Fruit fly (Drosophila melanogaster) whole organism, wandering third instar larva: ENCODE data around the gene CG5199.
A peak's percentile ranks its signal among the peaks of the same experiment; 100 is the strongest.

Experiments
- CG32264 ChIP-seq: fragments of 200-800 bp; sonication (Bioruptor generic); optimal IDR thresholded peaks from 2 replicates; lab custom pipeline; 2016; ENCODE audit warnings: missing biosample characterization, missing genetic modification characterization
- CG9705 ChIP-seq: fragments of 200-800 bp; sonication (Bioruptor generic); optimal IDR thresholded peaks from 2 replicates; lab custom pipeline; 2018; ENCODE audit warnings: missing biosample characterization, mild to moderate bottlenecking, missing genetic modification characterization
- CrebA ChIP-seq: fragments of 200-800 bp; sonication (Bioruptor generic); optimal IDR thresholded peaks from 2 replicates; lab custom pipeline; 2016; ENCODE audit warnings: missing biosample characterization, mild to moderate bottlenecking, missing genetic modification characterization, borderline replicate concordance
- Dfd ChIP-seq: fragments of >200 bp; optimal IDR thresholded peaks from 2 replicates; lab custom pipeline; 2017; ENCODE audit warnings: missing biosample characterization, missing genetic modification characterization
- Dif ChIP-seq: fragments of 200-275, 200-300 bp; sonication (Bioruptor generic); optimal IDR thresholded peaks from 2 replicates; lab custom pipeline; 2018; ENCODE audit warnings: missing biosample characterization, missing genetic modification characterization; ENCODE audit not compliant: partially characterized antibody
- GATAd ChIP-seq: sonication (Bioruptor generic); optimal IDR thresholded peaks from 2 replicates; lab custom pipeline; 2016; ENCODE audit warnings: missing biosample characterization, missing genetic modification characterization
- HLH106 ChIP-seq: fragments of 200-800 bp; optimal IDR thresholded peaks from 3 replicates; lab custom pipeline; 2019; ENCODE audit warnings: missing biosample characterization, mild to moderate bottlenecking, missing genetic modification characterization, moderate library complexity
- Hnf4 ChIP-seq: fragments of 200-800 bp; sonication (Bioruptor generic); optimal IDR thresholded peaks from 2 replicates; lab custom pipeline; 2016; ENCODE audit warnings: missing biosample characterization, mild to moderate bottlenecking, missing genetic modification characterization
- Hr83 ChIP-seq: fragments of 200-300 bp; sonication (Bioruptor generic); optimal IDR thresholded peaks from 2 replicates; lab custom pipeline; 2016; ENCODE audit warnings: missing biosample characterization, mild to moderate bottlenecking, missing genetic modification characterization, moderate library complexity; ENCODE audit not compliant: poor library complexity, severe bottlenecking
- Mio ChIP-seq: sonication (Bioruptor generic); optimal IDR thresholded peaks from 2 replicates; lab custom pipeline; 2016; ENCODE audit warnings: missing biosample characterization, missing genetic modification characterization
- N ChIP-seq: fragments of >200 bp; optimal IDR thresholded peaks from 2 replicates; lab custom pipeline; 2018; ENCODE audit warnings: missing biosample characterization, missing external identifiers, missing genetic modification characterization
- OdsH ChIP-seq: fragments of 200-800 bp; sonication (Bioruptor generic); optimal IDR thresholded peaks from 2 replicates; lab custom pipeline; 2016; ENCODE audit warnings: missing biosample characterization, mild to moderate bottlenecking, missing genetic modification characterization
- Rel ChIP-seq, 2 experiments: fragments of 200-800 bp; sonication (Bioruptor generic) in 1 of 2; optimal IDR thresholded peaks; 2 replicates in 1 of 2; 3 replicates in 1 of 2; lab custom pipeline; 2016 to 2019; ENCODE audit warnings: mild to moderate bottlenecking in 2 of 2, missing biosample characterization in 2 of 2, missing genetic modification characterization in 2 of 2, moderate library complexity in 1 of 2
- Sp1 ChIP-seq: fragments of 200-800 bp; sonication (Bioruptor generic); optimal IDR thresholded peaks from 3 replicates; lab custom pipeline; 2019; ENCODE audit warnings: missing biosample characterization, mild to moderate bottlenecking, missing genetic modification characterization, moderate library complexity
- Vsx2 ChIP-seq: fragments of 200-300, 225-300 bp; sonication (Bioruptor generic); optimal IDR thresholded peaks from 2 replicates; lab custom pipeline; 2018; ENCODE audit warnings: missing biosample characterization, missing genetic modification characterization; ENCODE audit not compliant: partially characterized antibody
- br ChIP-seq: fragments of 200-800 bp; sonication (Bioruptor generic); optimal IDR thresholded peaks from 2 replicates; lab custom pipeline; 2016; ENCODE audit warnings: missing biosample characterization, missing genetic modification characterization
- brk ChIP-seq: fragments of 200-800 bp; sonication (Bioruptor generic); optimal IDR thresholded peaks from 2 replicates; lab custom pipeline; 2016; ENCODE audit warnings: missing biosample characterization, mild to moderate bottlenecking, missing genetic modification characterization
- dl ChIP-seq, 2 experiments: fragments of 175-275, 200-275 bp in 1 of 2; fragments of 200-275 bp in 1 of 2; sonication (Bioruptor generic); optimal IDR thresholded peaks; lab custom pipeline; 2018; ENCODE audit warnings: mild to moderate bottlenecking in 2 of 2, missing biosample characterization in 2 of 2, missing genetic modification characterization in 2 of 2, moderate library complexity in 2 of 2; ENCODE audit not compliant: partially characterized antibody in 2 of 2, insufficient read depth in 1 of 2
- dmrt93B ChIP-seq: fragments of 200-800 bp; sonication (Bioruptor generic); optimal IDR thresholded peaks from 2 replicates; lab custom pipeline; 2018; ENCODE audit warnings: missing biosample characterization, mild to moderate bottlenecking, missing genetic modification characterization
- dsf ChIP-seq: sonication (Bioruptor generic); optimal IDR thresholded peaks from 2 replicates; lab custom pipeline; 2016; ENCODE audit warnings: missing biosample characterization, missing genetic modification characterization, borderline replicate concordance
- ey ChIP-seq: fragments of 200-800 bp; sonication (Bioruptor generic); optimal IDR thresholded peaks from 2 replicates; lab custom pipeline; 2016; ENCODE audit warnings: missing biosample characterization, missing genetic modification characterization
- fru ChIP-seq: fragments of 200-800 bp; sonication (Bioruptor generic); optimal IDR thresholded peaks from 3 replicates; lab custom pipeline; 2016; ENCODE audit warnings: missing biosample characterization, mild to moderate bottlenecking, missing genetic modification characterization
- h ChIP-seq: fragments of 200-800 bp; sonication (Bioruptor generic); optimal IDR thresholded peaks from 3 replicates; lab custom pipeline; 2016; ENCODE audit warnings: missing biosample characterization, mild to moderate bottlenecking, missing genetic modification characterization
- jim ChIP-seq: fragments of 175-275, 200-325 bp; sonication (Bioruptor generic); optimal IDR thresholded peaks from 2 replicates; lab custom pipeline; 2016; ENCODE audit warnings: missing biosample characterization, mild to moderate bottlenecking, missing genetic modification characterization
- pan ChIP-seq: fragments of >200 bp; optimal IDR thresholded peaks from 2 replicates; lab custom pipeline; 2017
- psq ChIP-seq: fragments of 200-800 bp; sonication (Bioruptor generic); optimal IDR thresholded peaks from 3 replicates; lab custom pipeline; 2017; ENCODE audit warnings: missing biosample characterization, mild to moderate bottlenecking, missing genetic modification characterization, moderate library complexity
- rgr ChIP-seq: fragments of 200-800 bp; sonication (Bioruptor generic); optimal IDR thresholded peaks from 3 replicates; lab custom pipeline; 2016; ENCODE audit warnings: missing biosample characterization, mild to moderate bottlenecking, missing genetic modification characterization
- sage ChIP-seq: fragments of 200-800 bp; sonication (Bioruptor generic); optimal IDR thresholded peaks from 2 replicates; lab custom pipeline; 2016; ENCODE audit warnings: missing biosample characterization, mild to moderate bottlenecking, missing genetic modification characterization
- sv ChIP-seq: fragments of 200-800 bp; sonication (Bioruptor generic); optimal IDR thresholded peaks from 3 replicates; lab custom pipeline; 2016; ENCODE audit warnings: missing biosample characterization, missing genetic modification characterization
- usp ChIP-seq: fragments of >200 bp; optimal IDR thresholded peaks from 2 replicates; lab custom pipeline; 2017; ENCODE audit warnings: missing biosample characterization, missing genetic modification characterization
- woc ChIP-seq: sonication (Bioruptor generic); optimal IDR thresholded peaks from 2 replicates; lab custom pipeline; 2016; ENCODE audit warnings: missing biosample characterization, mild to moderate bottlenecking, missing genetic modification characterization

The CG5199 gene

DNA sequence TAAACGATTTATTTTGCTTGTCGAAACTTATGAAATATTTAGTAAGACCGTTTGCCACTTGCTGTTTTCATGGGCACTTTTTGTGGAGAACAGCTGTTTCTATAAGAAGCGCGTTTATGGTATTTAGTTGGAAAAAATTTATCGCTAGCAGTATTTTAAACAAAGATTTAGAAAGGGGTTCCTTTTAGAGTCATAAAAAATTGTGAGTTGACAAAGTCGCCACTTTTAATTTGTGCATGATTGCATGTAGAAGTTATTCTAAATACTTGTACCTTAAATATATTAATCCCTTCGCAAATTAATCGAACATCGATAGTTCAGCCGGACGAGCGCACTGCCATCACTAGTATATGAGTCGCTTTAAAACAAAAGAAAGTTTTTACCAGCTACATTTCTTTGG, 20.4 kb downstream of the CG5199 start, which contains the start of the genes Las and Psn:
Gene Las, minus strand, starts transcription at position 65 of the 400 bp plus-strand sequence.
Gene Psn, plus strand, starts transcription at position 172 of the 400 bp plus-strand sequence.
- no peak for TF ChIP-seq Mio (GFP tag; lab: Kevin White, UChicago)
- TF ChIP-seq CG32264 (GFP tag; lab: Kevin White, UChicago): peak; percentile 31
- TF ChIP-seq dsf (GFP tag; lab: Kevin White, UChicago): peak; percentile 10

DNA sequence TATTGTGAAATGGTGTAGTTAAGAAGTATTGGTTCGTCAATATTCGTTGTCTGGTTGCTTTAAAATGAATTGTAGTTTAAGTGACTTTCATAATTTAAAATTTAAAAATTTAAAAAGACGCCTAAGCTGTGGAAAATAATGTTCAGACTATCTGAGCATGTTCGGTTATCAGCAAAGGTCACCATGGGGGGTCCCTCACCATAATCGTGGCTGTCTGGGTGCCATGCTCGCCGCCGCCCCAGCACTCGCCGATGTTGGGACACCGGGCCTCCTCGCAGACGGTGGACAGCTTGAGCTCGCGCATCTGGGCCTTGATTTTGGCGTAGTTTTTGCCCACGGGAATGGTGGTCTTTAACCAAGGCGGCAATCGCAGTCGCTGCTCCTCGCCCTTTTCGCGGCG, 21.0 kb downstream of the CG5199 start:
- no peak for TF ChIP-seq Hr83
- no peak for TF ChIP-seq HLH106 (tag; lab: Kevin White, UChicago)
- no peak for TF ChIP-seq Vsx2 (GFP tag; lab: Kevin White, UChicago)
- TF ChIP-seq GATAd (GFP tag; lab: Kevin White, UChicago): no peak
- no peak for TF ChIP-seq ey
- TF ChIP-seq sv (GFP tag; lab: Kevin White, UChicago): no peak
- TF ChIP-seq dmrt93B (GFP tag; lab: Kevin White, UChicago): no peak
- no peak for TF ChIP-seq Dfd (GFP tag; lab: Kevin White, UChicago)
- no peak for TF ChIP-seq woc (GFP tag; lab: Kevin White, UChicago)
- no peak for TF ChIP-seq CrebA (GFP tag; lab: Kevin White, UChicago)
- TF ChIP-seq N (GFP tag; lab: Kevin White, UChicago): no peak

DNA sequence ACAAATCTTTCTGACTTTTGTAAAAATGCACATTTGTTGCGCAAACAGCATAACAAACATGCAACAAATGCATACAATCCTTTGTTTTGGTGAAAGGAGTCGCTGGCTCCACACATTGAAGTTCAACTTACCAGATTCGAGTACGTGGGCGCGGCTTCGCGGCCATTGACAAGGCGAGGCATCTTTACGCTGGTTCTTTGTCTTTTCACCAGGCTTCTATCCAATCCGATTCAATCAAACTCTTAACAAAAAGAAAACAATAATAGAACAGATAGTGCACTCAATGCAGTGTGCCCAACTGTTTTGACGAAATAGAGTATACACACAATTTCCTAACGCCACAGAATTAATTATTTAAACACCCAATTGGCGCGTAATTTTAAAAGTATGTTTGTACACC, 22.5 kb downstream of the CG5199 start, which contains the start of gene CG5262:
Gene CG5262, minus strand, starts transcription at position 294 of the 400 bp plus-strand sequence.
- no peak for TF ChIP-seq Hnf4 (GFP tag; lab: Kevin White, UChicago)
- TF ChIP-seq Rel (GFP tag; optimal IDR thresholded peaks at IDR 0.05; lab: Kevin White, UChicago): no peak
- peak; percentile 15 for TF ChIP-seq Rel (tag; optimal IDR thresholded peaks at IDR 0.05; lab: Kevin White, UChicago)
- TF ChIP-seq, all 38 proteins: peak for 1

DNA sequence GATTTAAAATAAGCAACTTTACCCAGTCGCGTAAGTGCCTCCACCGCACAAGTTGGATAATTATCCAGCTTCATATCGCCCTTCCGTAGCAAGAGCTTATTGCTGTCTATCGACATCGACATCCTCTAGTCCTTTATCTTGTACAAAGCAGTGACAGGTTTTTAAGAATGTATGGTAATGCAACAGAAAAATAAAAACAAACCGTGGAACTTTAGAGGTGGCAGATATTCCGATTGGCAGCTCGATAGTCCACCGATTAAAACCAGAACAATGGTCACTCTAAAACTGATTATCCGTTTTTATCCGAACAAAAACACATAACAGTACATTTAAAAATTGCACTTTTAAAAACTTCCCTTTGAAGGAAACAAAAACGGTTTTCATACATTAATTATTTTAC, 25.2 kb downstream of the CG5199 start, which contains the start of gene CG5274:
Gene CG5274, minus strand, starts transcription at position 218 of the 400 bp plus-strand sequence.
- no peak for TF ChIP-seq CG9705 (GFP tag; lab: Kevin White, UChicago)
- no peak for TF ChIP-seq psq (GFP tag; lab: Kevin White, UChicago)
- TF ChIP-seq pan (lab: Kevin White, UChicago): no peak
- no peak for TF ChIP-seq sage
- no peak for TF ChIP-seq HLH106 (tag; lab: Kevin White, UChicago)
- TF ChIP-seq sv (GFP tag; lab: Kevin White, UChicago): no peak
- no peak for TF ChIP-seq br (GFP tag; lab: Kevin White, UChicago)
- no peak for TF ChIP-seq usp
- no peak for TF ChIP-seq fru (GFP tag; lab: Kevin White, UChicago)

DNA sequence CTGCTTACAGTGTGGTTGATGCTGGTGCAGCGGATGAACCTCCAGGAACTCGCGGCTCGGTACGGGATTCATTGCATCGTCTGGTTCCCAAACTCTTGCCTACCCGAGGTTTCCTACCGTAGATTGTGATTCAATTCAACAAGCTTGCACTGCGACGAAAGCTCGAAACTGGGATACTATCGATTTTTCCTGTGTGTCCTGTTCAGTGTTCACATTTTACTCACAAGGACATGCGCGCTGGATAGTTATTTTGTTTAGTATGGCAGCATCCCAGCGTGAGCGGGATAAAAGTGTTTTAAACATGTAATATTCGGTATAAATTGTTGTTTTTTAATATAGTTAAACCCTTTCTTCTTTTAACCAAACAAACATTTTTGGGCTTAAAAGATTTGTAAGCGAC, 26.8 kb downstream of the CG5199 start, which contains the start of gene CG5282:
Gene CG5282, minus strand, starts transcription at position 184 of the 400 bp plus-strand sequence.
- TF ChIP-seq brk (no peak), sage (no peak), Hr83 (no peak), CrebA (GFP tag; lab: Kevin White, UChicago) (no peak), Mio (GFP tag; lab: Kevin White, UChicago) (no peak), OdsH (GFP tag; lab: Kevin White, UChicago) (no peak)

DNA sequence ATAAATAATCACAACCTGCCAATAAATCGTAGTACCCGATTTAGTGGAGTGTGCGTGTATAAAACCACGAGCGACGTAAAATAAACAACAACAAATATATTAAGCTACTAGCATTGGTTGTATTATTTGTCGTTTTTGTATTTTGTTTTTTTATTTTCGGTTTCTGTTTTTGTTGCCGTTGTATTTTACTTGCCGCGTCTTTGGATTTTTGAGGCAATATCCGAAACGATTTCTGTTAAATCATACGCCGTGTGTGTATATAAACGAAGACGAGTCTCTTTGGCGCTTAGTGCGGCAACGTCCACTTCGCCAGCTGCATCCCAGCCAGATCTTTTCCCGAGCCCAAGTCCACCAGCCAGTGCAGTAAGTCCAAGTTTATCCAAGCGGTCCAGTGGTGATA, 39.4 kb downstream of the CG5199 start, which contains the start of gene zye:
Gene zye, plus strand, starts transcription at position 301 of the 400 bp plus-strand sequence.
- TF ChIP-seq dmrt93B (GFP tag; lab: Kevin White, UChicago): no peak
- TF ChIP-seq rgr: no peak
- TF ChIP-seq HLH106 (tag; lab: Kevin White, UChicago): no peak
- no peak for TF ChIP-seq dl (GFP tag; optimal IDR thresholded peaks at IDR 0.05; lab: Kevin White, UChicago; ENCODE audit: insufficient read depth in 1 of 2, partially characterized antibody in 2 of 2)
- TF ChIP-seq Vsx2 (GFP tag; lab: Kevin White, UChicago): no peak
- no peak for TF ChIP-seq jim (GFP tag; lab: Kevin White, UChicago)
- no peak for TF ChIP-seq Dif (GFP tag; lab: Kevin White, UChicago)
- TF ChIP-seq br (GFP tag; lab: Kevin White, UChicago): no peak
- no peak for TF ChIP-seq dsf (GFP tag; lab: Kevin White, UChicago)
- TF ChIP-seq h (GFP tag; lab: Kevin White, UChicago): no peak
- TF ChIP-seq N (GFP tag; lab: Kevin White, UChicago): no peak
- TF ChIP-seq Sp1: no peak
- TF ChIP-seq, all 38 proteins: peak for 0
